Worm (Caenorhabditis elegans) whole organism, L3 larva: ENCODE measurements around the gene F26F12.5.

Source experiments
- R02D3.7 ChIP-seq: fragments of 150-350 bp; optimal IDR thresholded peaks from 2 replicates; lab custom pipeline; 2014; ENCODE audit warnings: missing biosample characterization, missing genetic modification characterization
- ZK546.5 ChIP-seq: sonication (generic microtip); optimal IDR thresholded peaks from 2 replicates; lab custom pipeline; 2017; ENCODE audit warnings: missing biosample characterization, missing genetic modification characterization
- aly-2 ChIP-seq: fragments of 150-350 bp; optimal IDR thresholded peaks from 2 replicates; lab custom pipeline; 2014; ENCODE audit warnings: missing biosample characterization, missing genetic modification characterization
- ama-1 ChIP-seq: fragments of 150-350 bp; optimal IDR thresholded peaks from 2 replicates; lab custom pipeline; 2018
- ceh-28 ChIP-seq: fragments of 150-350 bp; optimal IDR thresholded peaks from 2 replicates; lab custom pipeline; 2014; ENCODE audit warnings: missing biosample characterization, missing genetic modification reagents, missing genetic modification characterization
- ceh-9 ChIP-seq: sonication (generic microtip); optimal IDR thresholded peaks from 2 replicates; lab custom pipeline; 2018; ENCODE audit warnings: missing biosample characterization, missing genetic modification characterization
- elt-1 ChIP-seq: fragments of 150-350 bp; optimal IDR thresholded peaks from 2 replicates; lab custom pipeline; 2014; ENCODE audit warnings: missing biosample characterization, missing genetic modification characterization
- elt-2 ChIP-seq: sonication (generic microtip); optimal IDR thresholded peaks from 2 replicates; lab custom pipeline; 2016; ENCODE audit warnings: missing genetic modification reagents, mild to moderate bottlenecking, missing genetic modification characterization, missing compliant biosample characterization
- jun-1 ChIP-seq: fragments of 150-350 bp; optimal IDR thresholded peaks from 2 replicates; lab custom pipeline; 2014; ENCODE audit warnings: missing biosample characterization, missing genetic modification reagents, missing genetic modification characterization
- lin-15B ChIP-seq: fragments of 150-350 bp; optimal IDR thresholded peaks from 2 replicates; lab custom pipeline; 2014; ENCODE audit warnings: missing biosample characterization, missing genetic modification characterization
- lin-39 ChIP-seq: fragments of 150-350 bp; optimal IDR thresholded peaks from 2 replicates; lab custom pipeline; 2018; ENCODE audit warnings: missing biosample characterization, missing genetic modification reagents, missing genetic modification characterization
- nhr-11 ChIP-seq: fragments of 150-350 bp; optimal IDR thresholded peaks from 2 replicates; lab custom pipeline; 2014; ENCODE audit warnings: missing biosample characterization, missing genetic modification characterization
- nhr-12 ChIP-seq: fragments of 150-350 bp; optimal IDR thresholded peaks from 2 replicates; lab custom pipeline; 2014; ENCODE audit warnings: missing biosample characterization, missing genetic modification characterization
- nhr-23 ChIP-seq: fragments of 150-350 bp; optimal IDR thresholded peaks from 2 replicates; lab custom pipeline; 2014; ENCODE audit warnings: missing biosample characterization, missing genetic modification reagents, missing genetic modification characterization
- nhr-237 ChIP-seq: fragments of 150-350 bp; optimal IDR thresholded peaks from 2 replicates; lab custom pipeline; 2014; ENCODE audit warnings: missing biosample characterization, missing genetic modification characterization
- nhr-25 ChIP-seq: sonication (generic microtip); optimal IDR thresholded peaks from 2 replicates; lab custom pipeline; 2017; ENCODE audit warnings: missing biosample characterization, missing genetic modification characterization
- pqm-1 ChIP-seq: fragments of 150-350 bp; optimal IDR thresholded peaks from 2 replicates; lab custom pipeline; 2017; ENCODE audit warnings: missing biosample characterization, missing genetic modification characterization, inconsistent platforms
- tbx-2 ChIP-seq: sonication (generic microtip); optimal IDR thresholded peaks from 2 replicates; lab custom pipeline; 2016; ENCODE audit warnings: mild to moderate bottlenecking, missing genetic modification characterization, missing compliant biosample characterization
- ztf-11 ChIP-seq: fragments of 150-350 bp; optimal IDR thresholded peaks from 2 replicates; lab custom pipeline; 2014; ENCODE audit warnings: missing biosample characterization, missing genetic modification characterization

F26F12.5 gene

DNA sequence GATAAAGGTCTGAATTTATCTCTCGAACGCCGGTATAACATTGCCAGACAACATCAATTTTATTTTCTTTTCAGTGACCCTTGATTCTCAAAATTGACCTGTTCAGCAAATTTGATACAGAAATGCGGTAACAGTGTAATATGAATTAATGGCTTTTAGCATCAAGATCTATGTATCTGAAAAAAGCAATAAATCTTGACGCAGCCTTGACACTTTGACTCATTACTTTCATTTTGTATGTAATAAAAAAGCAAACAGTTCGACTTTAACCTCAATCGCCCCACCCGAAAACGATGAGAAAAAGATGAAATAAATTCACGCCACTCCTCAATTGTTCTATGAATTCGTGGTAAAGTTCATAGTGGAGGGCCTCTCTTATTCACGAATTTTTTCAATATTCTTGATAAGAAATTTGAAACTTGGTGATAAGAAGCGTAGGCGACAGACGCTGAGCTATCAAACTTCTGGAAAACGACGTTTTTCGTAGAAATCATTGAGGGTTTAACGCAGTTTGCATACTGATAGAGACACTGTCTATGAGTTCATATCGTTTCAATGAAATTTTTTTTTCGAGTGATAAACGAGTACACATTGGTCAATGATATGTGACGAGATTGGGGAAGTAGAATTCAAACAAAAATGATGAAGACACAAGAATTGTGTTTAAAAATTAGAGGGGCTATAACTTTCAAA is 43.4 kb downstream of the F26F12.5 start:
- peak; percentile 28 for TF ChIP-seq ceh-28 (tag; lab: Kevin White, UChicago)
- TF ChIP-seq ztf-11 (tag; lab: Kevin White, UChicago): no peak
- TF ChIP-seq nhr-23: peak; percentile 67
- no peak for TF ChIP-seq R02D3.7 (tag; lab: Kevin White, UChicago)
- no peak for TF ChIP-seq ama-1
- TF ChIP-seq lin-15B: no peak
- TF ChIP-seq nhr-237: no peak
- no peak for TF ChIP-seq ZK546.5 (tag; lab: Kevin White, UChicago)
- TF ChIP-seq nhr-11: no peak
- peak; percentile 89 for TF ChIP-seq pqm-1
- peak; percentile 92 for TF ChIP-seq elt-2 (tag; lab: Kevin White, UChicago)
- peak; percentile 73 for TF ChIP-seq nhr-25

DNA sequence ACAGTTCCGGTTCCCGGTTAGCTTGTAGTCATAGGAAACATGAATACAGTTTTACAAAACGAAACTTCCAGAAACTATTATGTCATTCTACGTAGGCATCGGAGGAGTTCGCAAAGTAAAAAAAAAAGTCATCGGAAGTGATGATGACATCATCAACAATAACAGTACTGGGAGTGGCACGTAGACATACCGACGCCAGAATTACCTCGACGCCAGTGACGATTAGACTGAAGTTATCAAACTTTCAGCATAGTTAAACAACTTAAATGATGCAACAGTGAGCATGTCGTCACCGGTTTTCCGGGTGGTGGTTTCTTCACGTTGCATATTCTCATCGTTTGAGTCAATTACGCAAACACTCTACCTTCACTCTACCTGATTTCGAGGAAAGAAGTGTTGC is 44.6 kb downstream of the F26F12.5 start:
- TF ChIP-seq ceh-9 (tag; lab: Kevin White, UChicago): no peak
- no peak for TF ChIP-seq tbx-2

DNA sequence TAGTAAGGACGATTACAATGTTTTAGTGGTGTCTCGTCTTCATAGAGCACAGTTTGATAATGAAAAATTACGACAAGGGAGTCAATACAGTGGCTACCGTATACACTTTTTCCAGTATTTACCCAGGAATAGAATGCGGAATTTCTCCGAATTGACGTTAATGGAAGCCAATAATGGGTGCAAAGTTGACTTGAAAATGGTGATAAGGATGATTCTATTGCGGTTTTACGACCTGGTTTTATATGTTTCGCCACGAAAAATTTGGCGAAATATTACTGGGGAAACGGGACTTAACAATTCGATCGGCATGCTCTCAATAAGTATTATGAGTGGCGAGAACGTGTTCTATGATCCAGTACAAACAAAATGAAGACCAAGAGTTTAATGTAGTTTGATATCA is 45.1 kb downstream of the F26F12.5 start:
- TF ChIP-seq pqm-1 (peak; percentile 58), lin-39 (tag; lab: Kevin White, UChicago) (no peak), elt-2 (tag; lab: Kevin White, UChicago) (peak; percentile 75), nhr-237 (no peak)

DNA sequence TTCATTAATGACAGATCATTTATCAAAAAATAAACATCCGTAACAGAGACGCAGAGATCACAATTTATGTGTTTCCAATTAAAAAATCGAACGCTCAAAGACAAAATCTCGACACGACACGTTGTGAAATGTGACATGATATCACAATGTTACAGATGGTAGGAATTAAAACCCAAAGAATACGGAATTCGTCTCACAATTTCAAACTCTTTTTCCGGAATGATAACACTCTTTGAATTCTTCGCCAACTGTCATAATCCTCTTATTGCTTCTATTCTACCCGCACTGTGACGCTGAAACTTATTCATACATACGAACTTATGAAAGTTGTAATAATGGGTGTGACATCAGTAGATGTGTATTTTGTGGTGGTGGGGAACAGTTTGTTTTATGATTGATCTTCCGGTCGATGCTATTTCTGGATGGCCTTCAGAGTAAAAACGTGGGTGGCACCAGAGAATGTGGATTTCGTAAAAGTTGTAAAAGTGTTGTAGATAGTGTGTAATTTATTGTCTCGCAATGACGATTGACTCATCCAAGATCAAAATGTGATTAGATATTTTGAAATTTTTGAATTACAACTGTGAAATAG is 48.4 kb downstream of the F26F12.5 start:
- TF ChIP-seq elt-1 (tag; lab: Kevin White, UChicago): no peak
- TF ChIP-seq aly-2 (tag; lab: Kevin White, UChicago): no peak
- no peak for TF ChIP-seq tbx-2
- TF ChIP-seq jun-1 (tag; lab: Kevin White, UChicago): no peak
- no peak for TF ChIP-seq nhr-12 (tag; lab: Kevin White, UChicago)
- peak; percentile 81 for TF ChIP-seq elt-2 (tag; lab: Kevin White, UChicago)
